Fruit fly (Drosophila melanogaster) whole organism, larva: ENCODE measurements around the gene Mip.

ENCODE experiments used
- noc ChIP-seq: fragments of 200-800 bp; sonication (Bioruptor generic); optimal IDR thresholded peaks from 3 replicates; lab custom pipeline; 2019; ENCODE audit warnings: missing biosample characterization, mild to moderate bottlenecking, missing genetic modification characterization, moderate library complexity

Gene Mip

DNA sequence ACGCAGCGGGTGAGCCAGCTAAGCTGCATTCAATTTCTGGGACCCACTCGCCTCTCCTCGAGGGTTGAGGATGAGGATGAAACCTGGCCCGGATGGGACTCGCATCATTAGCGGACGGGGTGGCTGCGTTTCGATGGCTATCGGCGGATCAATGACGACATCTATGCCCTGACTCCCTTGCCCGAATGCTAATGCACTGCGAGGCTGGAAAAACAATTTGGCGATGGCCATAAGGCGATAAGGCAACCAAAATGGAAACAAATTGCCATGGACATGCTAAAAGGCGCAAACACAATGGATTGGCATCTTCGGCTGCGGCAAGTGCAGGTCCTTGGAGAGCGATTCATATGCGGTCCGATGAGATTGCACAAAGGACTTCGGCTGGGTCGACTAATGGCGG lies 13.5 kb upstream of the Mip start:
- TF ChIP-seq noc (tag; lab: Kevin White, UChicago), result no peak

dm6 chr3L:17361925-17362324 lies 12.5 kb upstream of the Mip start:
- no peak for TF ChIP-seq noc (tag; lab: Kevin White, UChicago)

dm6 chr3L:17359225-17359773 lies 9.8 kb upstream of the Mip start, which contains the start of gene tap:
Gene tap (plus strand): TSS chr3L:17359682.
- TF ChIP-seq noc (tag; lab: Kevin White, UChicago), result no peak

DNA sequence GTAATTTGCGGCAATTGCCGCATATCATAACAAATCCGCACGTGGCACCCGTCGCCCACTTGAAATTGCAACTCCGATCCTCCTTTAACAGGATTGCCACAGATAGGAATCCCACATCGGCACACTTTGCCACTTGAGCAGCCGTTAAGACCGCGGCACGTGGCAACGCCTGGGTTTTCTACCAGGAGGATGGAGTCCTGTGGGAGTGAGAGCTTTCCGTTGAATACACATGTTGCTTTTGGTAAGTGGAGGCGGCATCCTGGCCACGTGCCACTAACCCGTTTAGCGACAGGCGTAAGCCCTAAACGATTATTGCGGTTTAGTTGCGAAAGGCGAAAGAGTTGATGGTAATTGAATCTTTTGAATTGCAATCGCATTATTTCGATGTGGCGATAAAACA lies 9.0 kb upstream of the Mip start:
- no peak for TF ChIP-seq noc (tag; lab: Kevin White, UChicago)

dm6 chr3L:17357431-17357830 lies 8.0 kb upstream of the Mip start:
- no peak for TF ChIP-seq noc (tag; lab: Kevin White, UChicago)

DNA sequence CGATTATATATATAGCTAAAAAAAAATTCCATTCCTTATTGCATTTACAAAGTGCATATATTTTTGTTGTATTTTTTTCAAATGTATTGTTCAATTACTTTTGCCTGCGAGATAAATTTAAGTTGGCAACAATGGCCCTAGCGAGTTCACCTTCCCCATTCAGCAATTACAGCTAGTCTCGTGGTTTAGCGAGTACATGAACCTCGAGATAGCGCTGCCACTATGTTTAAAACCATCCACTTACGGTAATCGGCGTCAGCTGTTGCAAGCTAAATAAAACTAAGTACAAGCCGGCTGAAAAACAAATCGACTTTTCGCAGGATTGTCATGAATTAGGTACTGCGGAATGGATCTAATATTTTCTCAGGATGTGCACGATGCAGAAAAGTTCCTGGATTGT lies 3.3 kb upstream of the Mip start:
- TF ChIP-seq noc (tag; lab: Kevin White, UChicago), result no peak

DNA sequence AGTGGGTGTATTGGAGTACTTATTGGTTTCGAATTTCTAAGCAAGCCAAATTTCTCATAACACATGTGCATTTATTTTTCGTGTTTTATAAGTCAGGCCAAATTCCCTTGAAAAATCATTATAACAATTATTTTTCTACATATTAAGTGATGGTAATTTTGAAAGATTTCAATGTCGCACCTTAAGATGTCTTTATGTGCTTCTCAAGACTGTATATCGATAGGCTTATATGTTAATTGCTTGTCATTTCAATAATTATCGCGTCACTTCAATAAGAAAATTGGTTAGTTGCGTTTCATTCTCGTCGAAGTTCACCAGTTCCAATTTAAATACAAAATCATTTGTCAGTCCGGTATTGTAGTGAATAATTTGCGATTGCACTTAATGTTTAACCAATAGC lies 2.1 kb upstream of the Mip start, which contains the start of gene CG7692:
Gene CG7692, plus strand, starts transcription at position 301 of the 400 bp plus-strand sequence.
- no peak for TF ChIP-seq noc (tag; lab: Kevin White, UChicago)

dm6 chr3L:17346393-17346792 lies 3.1 kb downstream of the Mip start:
- no peak for TF ChIP-seq noc (tag; lab: Kevin White, UChicago)

DNA sequence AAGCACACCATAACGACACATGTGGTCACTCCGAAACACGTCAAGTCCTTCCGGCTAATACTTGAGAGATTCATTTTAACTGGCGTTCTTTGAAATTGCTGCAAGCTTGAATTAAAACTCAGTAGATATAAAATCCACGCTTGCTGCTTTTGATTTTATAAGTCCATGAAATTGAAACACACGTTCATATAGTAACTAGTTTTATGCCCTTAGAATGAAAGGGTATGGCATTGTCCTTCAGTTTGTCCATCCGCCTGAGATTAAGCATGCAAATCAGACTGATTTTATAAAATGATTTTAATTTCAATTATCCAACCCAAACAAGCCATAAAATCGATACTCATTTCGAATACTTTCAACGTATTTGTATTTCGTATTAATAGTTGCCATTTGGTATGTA lies 4.9 kb downstream of the Mip start, which contains the start of gene brv2:
Gene brv2, minus strand, starts transcription at position 101 of the 400 bp plus-strand sequence.
- no peak for TF ChIP-seq noc (tag; lab: Kevin White, UChicago)

DNA sequence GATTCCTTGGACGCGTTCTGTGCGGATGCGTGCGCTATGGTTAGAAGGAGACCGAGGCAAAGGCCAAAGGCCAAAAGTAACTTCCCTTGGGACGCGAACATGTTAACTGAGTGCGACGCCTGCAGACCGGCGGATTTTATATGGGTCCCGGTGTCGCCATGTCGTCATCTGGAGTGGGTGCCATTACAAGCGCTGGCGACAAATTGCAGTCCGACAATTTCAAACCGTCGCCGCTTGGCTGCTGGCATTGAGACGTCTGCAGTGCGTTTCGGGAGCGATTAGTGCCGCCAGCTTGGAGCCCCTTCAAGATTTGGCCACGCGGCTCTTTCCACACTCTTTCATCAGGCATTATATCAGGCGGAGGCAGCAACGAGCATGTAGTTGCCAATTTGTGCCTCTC lies 8.2 kb downstream of the Mip start, which contains the start of gene CG13727:
Gene CG13727, minus strand, starts transcription at position 101 of the 400 bp plus-strand sequence.
- TF ChIP-seq noc (tag; lab: Kevin White, UChicago), result no peak

DNA sequence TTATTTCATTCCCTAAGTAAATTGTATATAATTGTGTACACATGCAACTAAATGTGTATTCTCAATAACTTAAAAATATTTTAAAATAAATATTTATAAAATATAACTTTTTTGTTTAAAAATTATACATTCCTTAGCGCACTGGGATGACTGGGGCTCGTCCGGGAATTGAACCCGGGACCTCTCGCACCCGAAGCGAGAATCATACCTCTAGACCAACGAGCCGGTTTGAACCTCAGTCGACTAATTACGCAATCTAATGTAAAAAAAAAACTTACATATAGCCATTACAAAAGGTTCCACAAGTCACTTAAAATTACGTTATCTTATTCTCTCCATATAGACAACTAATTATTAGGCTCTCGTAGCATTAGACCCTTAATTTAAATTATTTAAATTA lies 9.7 kb downstream of the Mip start:
- no peak for TF ChIP-seq noc (tag; lab: Kevin White, UChicago)

DNA sequence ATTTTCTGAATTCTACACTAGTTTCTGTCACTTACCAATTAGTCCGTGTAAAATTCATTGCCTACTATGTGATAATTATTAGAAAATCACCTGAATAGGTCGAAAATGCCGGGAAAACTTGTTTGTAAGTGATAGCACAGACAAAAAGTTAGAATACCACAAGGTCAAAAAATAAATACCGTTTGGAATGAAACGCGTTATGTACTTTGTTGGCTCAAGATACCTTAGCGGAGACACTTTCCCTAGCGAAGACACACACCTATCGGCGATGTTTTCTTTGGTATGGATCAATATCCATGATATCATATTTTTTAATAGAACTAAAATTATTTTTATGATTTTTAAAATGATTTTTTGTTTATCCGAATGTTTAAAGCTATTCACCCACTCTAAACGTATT lies 10.3 kb downstream of the Mip start, which contains the start of gene CG6479:
Gene CG6479, minus strand, starts transcription at position 141 of the 400 bp plus-strand sequence.
- TF ChIP-seq noc (tag; lab: Kevin White, UChicago), result no peak

- TF ChIP-seq noc (tag; lab: Kevin White, UChicago), result no peak
Observed at dm6 chr3L:17329069-17329468, 20.4 kb downstream of the Mip start, which contains the start of gene Or74a. Gene Or74a (minus strand): TSS chr3L:17329169.

dm6 chr3L:17325418-17325817 lies 24.0 kb downstream of the Mip start, which contains the start of gene CG13725:
Gene CG13725 (minus strand): TSS chr3L:17325518.
- no peak for TF ChIP-seq noc (tag; lab: Kevin White, UChicago)

dm6 chr3L:17322541-17322940 lies 26.9 kb downstream of the Mip start, which contains the start of gene CG13724:
Gene CG13724 (plus strand): TSS chr3L:17322841.
- no peak for TF ChIP-seq noc (tag; lab: Kevin White, UChicago)

DNA sequence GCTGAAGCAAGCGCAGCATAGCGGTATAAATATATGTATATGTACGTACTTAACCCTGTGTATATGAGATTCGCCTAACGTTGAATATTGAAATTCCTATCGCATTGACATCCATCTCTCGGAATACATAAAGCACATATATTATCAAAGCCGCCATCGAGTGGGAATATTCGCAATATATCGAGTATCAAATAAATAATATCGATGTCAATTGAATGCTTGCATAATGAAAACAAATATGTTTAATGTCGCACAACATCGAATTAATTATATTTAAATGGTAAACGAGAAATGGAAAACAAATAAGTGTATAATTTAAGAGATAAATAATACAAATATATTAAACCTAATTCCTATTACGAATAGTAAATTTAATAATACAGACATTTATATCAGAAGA lies 28.8 kb downstream of the Mip start, which contains the start of gene ND-24L:
Gene ND-24L, minus strand, starts transcription at position 101 of the 400 bp plus-strand sequence.
- TF ChIP-seq noc (tag; lab: Kevin White, UChicago), result no peak

DNA sequence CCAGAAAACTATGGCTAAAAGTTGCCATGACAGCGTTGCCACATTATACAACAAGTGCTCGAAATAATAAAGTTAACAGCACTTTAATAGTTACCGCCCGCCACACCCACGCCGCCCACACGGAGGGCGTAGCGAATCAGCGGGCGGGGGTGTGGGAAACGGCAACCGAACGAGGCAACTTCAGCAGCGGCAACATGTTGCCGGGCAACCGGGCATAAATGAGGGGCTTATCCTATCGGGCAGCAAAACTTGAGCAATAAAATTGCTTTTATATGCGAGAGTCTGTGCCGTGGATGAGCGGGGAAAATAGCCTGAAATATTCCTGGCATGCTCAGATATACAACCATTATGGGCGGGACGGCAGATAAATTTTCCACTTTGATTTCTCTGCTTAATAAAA lies 33.2 kb downstream of the Mip start:
- TF ChIP-seq noc (tag; lab: Kevin White, UChicago), result no peak
